Fruit fly (Drosophila melanogaster) Kc167 (cell line): Measurements from ENCODE around the gene CAH9.

Experiments used
- Myc ChIP-seq: fragments of >200 bp; optimal IDR thresholded peaks from 2 replicates; lab custom pipeline; 2017; ENCODE audit warnings: missing external identifiers
- Sin3A ChIP-seq: fragments of >200 bp; optimal IDR thresholded peaks from 2 replicates; lab custom pipeline; 2018; ENCODE audit warnings: missing external identifiers
- h ChIP-seq: fragments of >200 bp; optimal IDR thresholded peaks from 3 replicates; lab custom pipeline; 2018; ENCODE audit warnings: missing external identifiers
- insv ChIP-seq: fragments of >200 bp; optimal IDR thresholded peaks from 3 replicates; lab custom pipeline; 2018; ENCODE audit warnings: missing external identifiers
- psq ChIP-seq: fragments of >200 bp; optimal IDR thresholded peaks from 2 replicates; lab custom pipeline; 2017; ENCODE audit warnings: missing external identifiers
- ttk ChIP-seq: sonication (Bioruptor generic); optimal IDR thresholded peaks from 2 replicates; lab custom pipeline; 2017; ENCODE audit warnings: missing external identifiers

- no peak for TF ChIP-seq Sin3A (lab: Kevin White, UChicago)
- TF ChIP-seq h (lab: Kevin White, UChicago): no peak
- TF ChIP-seq psq: no peak
- TF ChIP-seq Myc (lab: Kevin White, UChicago): no peak
- TF ChIP-seq ttk: no peak
- no peak for TF ChIP-seq insv (lab: Kevin White, UChicago)
Measured at dm6 chr3R:27152129-27152968, 46.4 kb upstream of the CAH9 start.
